Worm (Caenorhabditis elegans): Measurements from ENCODE around the gene Y116F11B.13.

Y116F11B.13 gene

ce11 chrV:19922613-19923012, 39.6 kb downstream of the Y116F11B.13 start, which contains the start of gene Y60A3A.16:
Gene Y60A3A.16 (minus strand): TSS chrV:19922713.
- TF ChIP-seq tbx-11 (GFP tag; IDR thresholded peaks at IDR 0.05) (no peak), hmbx-1 (tag; optimal IDR thresholded peaks at IDR 0.05) (no peak), B0310.2 (tag; optimal IDR thresholded peaks at IDR 0.05) (no peak), sea-1 (GFP tag; conservative IDR thresholded peaks at IDR 0.05) (no peak), ama-1 (optimal IDR thresholded peaks at IDR 0.05) (no peak), tra-4 (tag; optimal IDR thresholded peaks at IDR 0.05) (no peak), ets-7 (tag; optimal IDR thresholded peaks at IDR 0.05) (no peak), ceh-36 (tag; optimal IDR thresholded peaks at IDR 0.05) (no peak), aly-1 (tag; optimal IDR thresholded peaks at IDR 0.05) (no peak), hmg-4 (GFP tag; optimal IDR thresholded peaks at IDR 0.05) (no peak), pes-1 (GFP tag; IDR thresholded peaks at IDR 0.05) (no peak), hnd-1 (tag; optimal IDR thresholded peaks at IDR 0.05) (no peak), F13C5.2 (tag; optimal IDR thresholded peaks at IDR 0.05) (no peak), scrt-1 (GFP tag; IDR thresholded peaks at IDR 0.05) (no peak), tbx-37 (GFP tag; conservative IDR thresholded peaks at IDR 0.05) (no peak), ceh-13 (GFP tag; optimal IDR thresholded peaks at IDR 0.05) (no peak), flt-1 (GFP tag; IDR thresholded peaks at IDR 0.05) (no peak)

ce11 chrV:19923924-19924323, 40.9 kb downstream of the Y116F11B.13 start, which contains the start of gene skr-4:
Gene skr-4 (plus strand): TSS chrV:19924224.
- TF ChIP-seq hmg-4 (GFP tag; optimal IDR thresholded peaks at IDR 0.05) (no peak), tbx-11 (GFP tag; IDR thresholded peaks at IDR 0.05) (no peak), hmbx-1 (tag; optimal IDR thresholded peaks at IDR 0.05) (no peak), aly-1 (tag; optimal IDR thresholded peaks at IDR 0.05) (no peak), F13C5.2 (tag; optimal IDR thresholded peaks at IDR 0.05) (no peak), sea-1 (GFP tag; conservative IDR thresholded peaks at IDR 0.05) (no peak), ama-1 (optimal IDR thresholded peaks at IDR 0.05) (no peak), hnd-1 (tag; optimal IDR thresholded peaks at IDR 0.05) (no peak), tbx-37 (GFP tag; conservative IDR thresholded peaks at IDR 0.05) (no peak), ceh-13 (GFP tag; optimal IDR thresholded peaks at IDR 0.05) (no peak), pes-1 (GFP tag; IDR thresholded peaks at IDR 0.05) (no peak)

ce11 chrV:19934223-19934622, 51.2 kb downstream of the Y116F11B.13 start, which contains the start of gene algn-7:
Gene algn-7 (minus strand): TSS chrV:19934323.
- TF ChIP-seq pes-1 (GFP tag; IDR thresholded peaks at IDR 0.05) (no peak), B0310.2 (tag; optimal IDR thresholded peaks at IDR 0.05) (no peak), tra-4 (tag; optimal IDR thresholded peaks at IDR 0.05) (no peak), hmg-4 (GFP tag; optimal IDR thresholded peaks at IDR 0.05) (no peak), hmbx-1 (tag; optimal IDR thresholded peaks at IDR 0.05) (no peak), scrt-1 (GFP tag; IDR thresholded peaks at IDR 0.05) (no peak), tbx-11 (GFP tag; IDR thresholded peaks at IDR 0.05) (no peak)

Measured in whole organism, early embryonic.